Fruit fly (Drosophila melanogaster) whole organism, prepupa: Measurements from ENCODE around the gene crim.

Experiments
- Blimp-1 ChIP-seq: fragments of 200-800 bp; sonication (Bioruptor generic); optimal IDR thresholded peaks from 3 replicates; lab custom pipeline; 2017; ENCODE audit warnings: missing biosample characterization, missing genetic modification characterization, mild to moderate bottlenecking, moderate library complexity, missing genetic modification reagents
- CG10669 ChIP-seq: fragments of 200-800 bp; sonication (Bioruptor generic); optimal IDR thresholded peaks from 3 replicates; lab custom pipeline; 2018; ENCODE audit warnings: missing biosample characterization, mild to moderate bottlenecking, missing genetic modification characterization, moderate library complexity
- CG11294 ChIP-seq: fragments of 200-800 bp; sonication (Bioruptor generic); IDR thresholded peaks from 2 replicates; pipeline ENCODE4 v1.3.6; 2022; ENCODE audit warnings: missing biosample characterization, missing genetic modification characterization
- CG15336 ChIP-seq: fragments of 200-800 bp; sonication (Bioruptor generic); IDR thresholded peaks from 2 replicates; pipeline ENCODE4 v1.3.6; 2022; ENCODE audit warnings: missing biosample characterization, missing genetic modification characterization
- CG1621 ChIP-seq: fragments of 200-800 bp; sonication (Bioruptor generic); optimal IDR thresholded peaks from 3 replicates; lab custom pipeline; 2018; ENCODE audit warnings: missing biosample characterization, mild to moderate bottlenecking, missing genetic modification characterization
- CG16779 ChIP-seq: fragments of 200-800 bp; sonication (Bioruptor generic); optimal IDR thresholded peaks from 3 replicates; lab custom pipeline; 2017; ENCODE audit warnings: missing biosample characterization, mild to moderate bottlenecking, missing genetic modification characterization
- CG3032 ChIP-seq: fragments of 200-800 bp; optimal IDR thresholded peaks from 2 replicates; lab custom pipeline; 2019; ENCODE audit warnings: missing biosample characterization, mild to moderate bottlenecking, missing genetic modification characterization, moderate library complexity
- CG31627 ChIP-seq: fragments of 200-800 bp; sonication (Bioruptor generic); optimal IDR thresholded peaks from 3 replicates; lab custom pipeline; 2016; ENCODE audit warnings: missing biosample characterization, missing genetic modification characterization
- CG32006 ChIP-seq: fragments of 200-800 bp; sonication (Bioruptor generic); optimal IDR thresholded peaks from 3 replicates; lab custom pipeline; 2017; ENCODE audit warnings: missing biosample characterization, mild to moderate bottlenecking, missing genetic modification characterization
- CG3919 ChIP-seq: fragments of 200-800 bp; sonication (Bioruptor generic); optimal IDR thresholded peaks from 3 replicates; lab custom pipeline; 2016; ENCODE audit warnings: missing biosample characterization, missing genetic modification characterization
- CG4318 ChIP-seq: fragments of 200-800 bp; sonication (Bioruptor generic); optimal IDR thresholded peaks from 3 replicates; lab custom pipeline; 2017; ENCODE audit warnings: missing biosample characterization, mild to moderate bottlenecking, missing genetic modification characterization
- CG6163 ChIP-seq: fragments of 200-800 bp; sonication (Bioruptor generic); IDR thresholded peaks from 3 replicates; pipeline ENCODE4 v1.3.6; 2022; ENCODE audit warnings: missing biosample characterization, missing genetic modification characterization
- CG6276 ChIP-seq: fragments of 200-800 bp; sonication (Bioruptor generic); optimal IDR thresholded peaks from 2 replicates; lab custom pipeline; 2017; ENCODE audit warnings: missing biosample characterization, mild to moderate bottlenecking, missing genetic modification characterization
- CG6792 ChIP-seq: fragments of 200-800 bp; sonication (Bioruptor generic); optimal IDR thresholded peaks from 3 replicates; lab custom pipeline; 2016; ENCODE audit warnings: missing biosample characterization, missing genetic modification characterization
- CG6854 ChIP-seq: fragments of 200-800 bp; sonication (Bioruptor generic); optimal IDR thresholded peaks from 2 replicates; lab custom pipeline; 2017; ENCODE audit warnings: missing biosample characterization, mild to moderate bottlenecking, missing genetic modification characterization
- CG8119 ChIP-seq: fragments of 200-800 bp; sonication (Bioruptor generic); IDR thresholded peaks from 3 replicates; pipeline ENCODE4 v1.3.6; 2022; ENCODE audit warnings: missing biosample characterization, missing genetic modification characterization
- CG8319 ChIP-seq: fragments of 200-800 bp; sonication (Bioruptor generic); optimal IDR thresholded peaks from 3 replicates; lab custom pipeline; 2016; ENCODE audit warnings: missing biosample characterization, missing genetic modification characterization
- CG8632 ChIP-seq: fragments of 200-800 bp; sonication (Bioruptor generic); optimal IDR thresholded peaks from 3 replicates; lab custom pipeline; 2016; ENCODE audit warnings: missing biosample characterization, missing genetic modification characterization
- Eip78C ChIP-seq: fragments of 200-800 bp; sonication (Bioruptor generic); peaks from one replicate; lab custom pipeline; 2016; ENCODE audit warnings: missing biosample characterization, missing genetic modification characterization
- Eip93F ChIP-seq: fragments of 200-800 bp; sonication (Bioruptor generic); optimal IDR thresholded peaks from 2 replicates; lab custom pipeline; 2016; ENCODE audit warnings: missing biosample characterization, mild to moderate bottlenecking, missing genetic modification characterization
- Ets21C ChIP-seq: fragments of 200-800 bp; sonication (Bioruptor generic); optimal IDR thresholded peaks from 3 replicates; lab custom pipeline; 2016; ENCODE audit warnings: missing biosample characterization, missing genetic modification characterization
- Ets96B ChIP-seq: fragments of 200-800 bp; optimal IDR thresholded peaks from 2 replicates; lab custom pipeline; 2019; ENCODE audit warnings: missing biosample characterization, mild to moderate bottlenecking, missing genetic modification characterization, moderate library complexity
- Gug ChIP-seq: fragments of 200-800 bp; sonication (Bioruptor generic); IDR thresholded peaks from 2 replicates; pipeline ENCODE4 v1.3.6; 2022; ENCODE audit warnings: missing biosample characterization, missing genetic modification characterization
- Hr39 ChIP-seq: fragments of 200-800 bp; sonication (Bioruptor generic); optimal IDR thresholded peaks from 2 replicates; lab custom pipeline; 2016; ENCODE audit warnings: missing biosample characterization, missing genetic modification characterization
- Hr4 ChIP-seq: fragments of 200-800 bp; sonication (Bioruptor generic); optimal IDR thresholded peaks from 3 replicates; lab custom pipeline; 2016; ENCODE audit warnings: missing biosample characterization, missing genetic modification characterization
- Met ChIP-seq: fragments of 200-800 bp; sonication (Bioruptor generic); optimal IDR thresholded peaks from 3 replicates; lab custom pipeline; 2016; ENCODE audit warnings: missing biosample characterization, missing genetic modification characterization
- OdsH ChIP-seq: fragments of 200-800 bp; sonication (Bioruptor generic); optimal IDR thresholded peaks from 3 replicates; lab custom pipeline; 2016; ENCODE audit warnings: missing biosample characterization, missing genetic modification characterization
- Smox ChIP-seq: fragments of 200-800 bp; sonication (Bioruptor generic); optimal IDR thresholded peaks from 3 replicates; lab custom pipeline; 2016; ENCODE audit warnings: missing biosample characterization, missing genetic modification characterization
- Sox15 ChIP-seq: fragments of 200-800 bp; sonication (Bioruptor generic); optimal IDR thresholded peaks from 3 replicates; lab custom pipeline; 2016; ENCODE audit warnings: missing biosample characterization, missing genetic modification characterization
- achi ChIP-seq: fragments of 200-800 bp; sonication (Bioruptor generic); optimal IDR thresholded peaks from 3 replicates; lab custom pipeline; 2016; ENCODE audit warnings: missing biosample characterization, missing genetic modification characterization
- cyc ChIP-seq: fragments of 200-800 bp; sonication (Bioruptor generic); optimal IDR thresholded peaks from 3 replicates; lab custom pipeline; 2016; ENCODE audit warnings: missing biosample characterization, missing genetic modification characterization
- dsx ChIP-seq: fragments of 200-800 bp; optimal IDR thresholded peaks from 3 replicates; lab custom pipeline; 2019; ENCODE audit warnings: missing biosample characterization, mild to moderate bottlenecking, missing genetic modification characterization, moderate library complexity; ENCODE audit not compliant: poor library complexity, severe bottlenecking
- eg ChIP-seq: fragments of 200-800 bp; sonication (Bioruptor generic); IDR thresholded peaks from 3 replicates; pipeline ENCODE4 v1.3.6; 2022; ENCODE audit warnings: missing biosample characterization, missing genetic modification characterization
- fd59A ChIP-seq: fragments of 200-800 bp; sonication (Bioruptor generic); optimal IDR thresholded peaks from 2 replicates; lab custom pipeline; 2017; ENCODE audit warnings: missing biosample characterization, mild to moderate bottlenecking, missing genetic modification characterization, missing genetic modification reagents
- fd85E ChIP-seq: fragments of 200-800 bp; sonication (Bioruptor generic); optimal IDR thresholded peaks from 3 replicates; lab custom pipeline; 2016; ENCODE audit warnings: missing biosample characterization, missing genetic modification characterization
- fkh ChIP-seq: fragments of 200-800 bp; sonication (Bioruptor generic); optimal IDR thresholded peaks from 3 replicates; lab custom pipeline; 2017; ENCODE audit warnings: missing biosample characterization, mild to moderate bottlenecking, missing genetic modification characterization, moderate library complexity
- net ChIP-seq: fragments of 200-800 bp; sonication (Bioruptor generic); optimal IDR thresholded peaks from 3 replicates; lab custom pipeline; 2016; ENCODE audit warnings: missing biosample characterization, missing genetic modification characterization
- pdm3 ChIP-seq: fragments of 200-800 bp; sonication (Bioruptor generic); optimal IDR thresholded peaks from 3 replicates; lab custom pipeline; 2016; ENCODE audit warnings: missing biosample characterization, missing genetic modification characterization
- salr ChIP-seq, 2 experiments: fragments of 200-800 bp; sonication (Bioruptor generic); optimal IDR thresholded peaks; 3 replicates each; lab custom pipeline; 2016 to 2018; ENCODE audit warnings: missing biosample characterization in 2 of 2, missing genetic modification characterization in 2 of 2, mild to moderate bottlenecking in 1 of 2
- spab ChIP-seq: fragments of 200-800 bp; sonication (Bioruptor generic); optimal IDR thresholded peaks from 2 replicates; lab custom pipeline; 2017; ENCODE audit warnings: missing biosample characterization, mild to moderate bottlenecking, missing genetic modification characterization, missing genetic modification reagents
- svp ChIP-seq: fragments of 200-800 bp; sonication (Bioruptor generic); peaks from one replicate; lab custom pipeline; 2016; ENCODE audit warnings: missing biosample characterization, missing genetic modification characterization
- vri ChIP-seq: fragments of 200-800 bp; sonication (Bioruptor generic); optimal IDR thresholded peaks from 3 replicates; lab custom pipeline; 2016; ENCODE audit warnings: missing biosample characterization, mild to moderate bottlenecking, missing genetic modification characterization

crim gene

DNA sequence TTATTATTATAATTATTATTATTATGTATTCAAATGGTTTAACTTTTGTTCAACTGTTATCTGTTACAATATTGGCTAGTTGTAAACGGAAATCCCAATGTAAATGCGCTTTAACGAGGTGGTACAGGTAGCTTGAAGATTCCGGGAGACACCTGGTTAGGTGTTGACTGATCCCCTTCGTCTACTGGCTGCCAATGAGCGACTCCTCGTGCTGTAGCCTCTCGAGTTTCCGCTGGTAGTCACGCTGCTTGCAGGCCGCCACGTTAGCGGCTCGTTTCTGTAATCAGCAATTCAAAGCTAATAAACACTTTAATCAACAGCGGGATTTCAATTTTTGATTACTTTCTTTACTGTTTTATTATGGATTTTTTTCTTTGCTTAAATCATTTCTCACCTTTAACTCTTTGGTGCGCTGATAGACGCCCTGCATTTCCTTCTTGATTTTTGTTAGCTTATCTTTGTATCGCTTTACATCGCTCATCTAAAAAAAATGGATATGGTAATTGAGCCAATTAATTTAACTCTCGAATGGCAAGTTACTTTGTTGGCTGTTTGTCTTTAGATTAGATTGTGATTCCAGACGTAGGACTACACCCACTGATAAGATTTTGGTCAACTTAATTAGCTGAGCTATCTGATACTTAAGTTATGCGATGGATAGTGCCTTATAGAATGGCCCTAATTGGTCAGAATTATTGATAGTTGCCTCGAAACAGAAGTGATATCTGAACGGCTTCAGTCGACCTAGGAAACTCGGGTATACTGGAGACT is 21.2 kb downstream of the crim start:
- no peak for TF ChIP-seq Gug (GFP tag; lab: Robert Waterston, UW)
- no peak for TF ChIP-seq Eip78C (GFP tag; lab: Kevin White, UChicago)
- peak; percentile 22 for TF ChIP-seq fkh (GFP tag; lab: Kevin White, UChicago)
- no peak for TF ChIP-seq Ets96B (tag; lab: Kevin White, UChicago)

DNA sequence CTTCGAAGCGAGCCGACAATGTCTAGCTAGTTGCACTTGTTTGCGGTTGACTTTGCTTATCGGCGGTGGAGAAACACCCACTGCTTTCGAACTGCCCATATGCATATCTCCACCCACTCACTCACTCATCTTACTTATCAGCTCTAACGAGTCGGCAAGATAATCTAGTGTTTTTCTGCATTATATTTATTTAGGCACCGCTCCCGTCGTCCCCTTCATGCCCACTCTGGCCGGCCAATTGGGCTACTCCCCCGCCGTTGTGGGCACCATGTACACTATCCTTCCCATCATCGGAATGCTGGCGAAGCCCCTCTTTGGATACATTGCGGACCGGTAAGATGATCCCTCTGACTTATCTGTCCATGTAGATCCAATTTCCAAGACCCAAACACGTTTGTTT is 25.3 kb downstream of the crim start:
- peak; percentile 80 for TF ChIP-seq fkh (GFP tag; lab: Kevin White, UChicago)
- TF ChIP-seq CG8319 (GFP tag; lab: Kevin White, UChicago) = no peak

DNA sequence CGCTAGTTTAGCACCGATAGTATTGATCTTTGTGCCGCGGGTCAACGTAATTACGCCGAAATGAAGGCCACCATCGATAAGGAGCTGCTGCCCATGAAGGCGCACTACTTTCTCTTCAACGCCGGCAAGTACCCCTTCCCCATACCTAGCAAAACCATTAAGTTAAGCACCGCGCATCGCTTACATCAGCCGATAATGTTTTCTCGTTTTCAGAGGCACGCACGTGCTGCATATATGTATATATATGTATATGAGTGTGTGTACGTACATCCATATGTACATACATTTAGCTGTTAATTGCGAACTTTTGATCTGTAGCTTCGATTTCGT is 26.7 kb downstream of the crim start:
- TF ChIP-seq pdm3 (GFP tag; lab: Kevin White, UChicago) (no peak), Ets21C (GFP tag; lab: Kevin White, UChicago) (no peak), fd59A (no peak), CG31627 (GFP tag; lab: Kevin White, UChicago) (no peak), Ets96B (tag; lab: Kevin White, UChicago) (no peak), CG10669 (GFP tag; lab: Kevin White, UChicago) (no peak), vri (GFP tag; lab: Kevin White, UChicago) (peak; percentile 22), Eip93F (GFP tag; lab: Kevin White, UChicago) (no peak)

DNA sequence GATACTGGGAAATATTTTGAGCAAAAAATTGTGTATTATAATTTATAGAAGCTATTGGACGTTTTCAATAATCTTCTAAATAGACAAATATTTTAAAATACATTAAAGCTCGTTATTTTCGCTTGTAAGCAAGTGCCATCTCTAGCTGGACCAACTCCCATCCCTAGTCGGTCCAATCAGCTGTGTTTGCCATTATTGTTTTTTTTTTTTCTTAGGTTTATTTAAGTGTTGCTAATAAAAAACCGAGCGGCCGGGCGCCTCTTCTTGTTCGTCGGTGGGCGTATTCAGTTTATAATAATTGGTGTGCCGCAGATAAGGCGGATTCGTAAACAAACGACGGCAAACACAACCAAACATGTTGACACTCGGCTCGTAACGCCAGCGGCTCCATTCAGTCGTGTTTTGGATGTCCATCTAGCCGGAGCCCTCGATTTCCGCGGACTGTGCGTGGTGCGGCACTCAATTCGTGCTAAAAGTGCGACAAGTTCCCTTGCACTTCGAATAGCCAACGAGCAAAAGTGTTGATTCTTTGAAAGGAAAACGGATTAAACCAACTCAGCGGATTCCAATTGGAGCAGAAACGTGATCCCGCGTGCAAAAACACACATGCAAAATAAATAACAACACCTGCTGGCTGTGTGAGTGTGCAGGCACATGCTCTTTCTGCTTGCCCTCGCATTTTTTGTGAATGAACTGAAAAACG is 27.2 kb downstream of the crim start, which contains the start of gene Sugb:
TSS of gene Sugb (plus strand) at position 162 of the 703 bp plus-strand sequence.
- TF ChIP-seq CG1621 (tag; lab: Kevin White, UChicago) (peak; percentile 53), Hr39 (GFP tag; lab: Kevin White, UChicago) (no peak), Smox (GFP tag; lab: Kevin White, UChicago) (no peak), vri (GFP tag; lab: Kevin White, UChicago) (peak; percentile 76), fd85E (GFP tag; lab: Kevin White, UChicago) (no peak), CG6854 (GFP tag; lab: Kevin White, UChicago) (no peak), achi (GFP tag; lab: Kevin White, UChicago) (peak; percentile 76), CG6276 (peak; percentile 73), CG3919 (GFP tag; lab: Kevin White, UChicago) (no peak), Hr4 (peak; percentile 80), OdsH (GFP tag; lab: Kevin White, UChicago) (peak; percentile 71), net (GFP tag; lab: Kevin White, UChicago) (peak; percentile 68), dsx (no peak), Blimp-1 (GFP tag; lab: Kevin White, UChicago) (no peak), salr (GFP tag; optimal IDR thresholded peaks at IDR 0.05; lab: Kevin White, UChicago) (peak in 1 of 2 experiments; percentile 59), CG8632 (GFP tag; lab: Kevin White, UChicago) (peak; percentile 53), spab (GFP tag; lab: Kevin White, UChicago) (no peak), CG6163 (GFP tag; lab: Robert Waterston, UW) (peak; percentile 82), CG4318 (GFP tag; lab: Kevin White, UChicago) (no peak), fd59A (peak; percentile 7), CG32006 (GFP tag; lab: Kevin White, UChicago) (no peak), CG11294 (GFP tag; lab: Robert Waterston, UW) (no peak), pdm3 (GFP tag; lab: Kevin White, UChicago) (no peak), Eip78C (GFP tag; lab: Kevin White, UChicago) (peak; percentile 90), cyc (no peak), CG3032 (peak; percentile 57), Ets21C (GFP tag; lab: Kevin White, UChicago) (peak; percentile 43), CG6792 (peak; percentile 57), svp (GFP tag; lab: Kevin White, UChicago) (peak; percentile 89), CG16779 (tag; lab: Kevin White, UChicago) (peak; percentile 76), Met (peak; percentile 70), Sox15 (no peak), CG15336 (GFP tag; lab: Robert Waterston, UW) (peak; percentile 63; the same call in 1 of the 2 replicates), CG8119 (GFP tag; lab: Robert Waterston, UW) (peak; percentile 70; the same call in 2 of the 3 replicates), eg (GFP tag; lab: Robert Waterston, UW) (no peak; the same call in 1 of the 3 replicates), CG10669 (GFP tag; lab: Kevin White, UChicago) (no peak), Gug (GFP tag; lab: Robert Waterston, UW) (peak; percentile 25; the same call in 1 of the 2 replicates)
